Worm (Caenorhabditis elegans) whole organism, early embryonic: ENCODE data around the gene F54D8.6.
"Not testable (repeated sequence)": the region's sequence is repeated elsewhere in the genome, so short reads cannot be mapped to it uniquely, and the experiment has no call there.

ENCODE experiments used
- B0310.2 ChIP-seq: sonication (generic microtip); optimal IDR thresholded peaks from 2 replicates; lab custom pipeline; 2016; ENCODE audit warnings: mild to moderate bottlenecking, missing genetic modification characterization, missing compliant biosample characterization
- ama-1 ChIP-seq: fragments of 150-350 bp; optimal IDR thresholded peaks from 2 replicates; lab custom pipeline; 2014
- hmbx-1 ChIP-seq: sonication (generic microtip); optimal IDR thresholded peaks from 2 replicates; lab custom pipeline; 2016; ENCODE audit warnings: mild to moderate bottlenecking, missing genetic modification characterization, missing compliant biosample characterization
- scrt-1 ChIP-seq: fragments of 200-800 bp; sonication (Bioruptor generic); IDR thresholded peaks from 2 replicates; pipeline ENCODE4 v1.3.6; 2022; ENCODE audit warnings: missing genetic modification characterization, missing compliant biosample characterization

DNA sequence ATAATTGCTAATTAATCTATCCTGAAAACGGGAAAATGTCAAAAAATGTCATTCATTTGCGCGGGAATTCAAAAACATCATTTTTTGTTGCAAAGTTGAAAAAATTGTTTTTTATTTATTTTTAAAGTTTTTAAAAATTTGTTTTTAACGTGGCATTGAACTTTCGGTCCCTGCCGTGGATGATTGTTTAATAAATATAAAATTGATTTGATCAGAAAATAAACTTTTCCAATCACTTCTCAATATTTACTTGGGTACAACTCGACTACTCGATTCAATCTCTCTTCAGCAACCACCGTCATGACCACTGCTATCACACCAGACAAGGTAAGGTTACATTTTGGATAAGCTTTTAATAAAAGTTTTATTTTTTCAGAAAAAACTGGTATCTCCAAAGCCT is 40.4 kb upstream of the F54D8.6 start, which contains the start of gene C45G9.4:
- TF ChIP-seq hmbx-1 (tag; lab: Kevin White, UChicago); ama-1 (lab: Kevin White, UChicago); B0310.2 (tag; lab: Kevin White, UChicago); scrt-1 (GFP tag; lab: Robert Waterston, UW): not testable (repeated sequence)
